Worm (Caenorhabditis elegans) whole organism, L3 larva: ENCODE measurements around the gene T27D12.6.

Source experiments
- R02D3.7 ChIP-seq: fragments of 150-350 bp; optimal IDR thresholded peaks from 2 replicates; lab custom pipeline; 2014; ENCODE audit warnings: missing biosample characterization, missing genetic modification characterization
- ZK546.5 ChIP-seq: sonication (generic microtip); optimal IDR thresholded peaks from 2 replicates; lab custom pipeline; 2017; ENCODE audit warnings: missing biosample characterization, missing genetic modification characterization
- aly-2 ChIP-seq: fragments of 150-350 bp; optimal IDR thresholded peaks from 2 replicates; lab custom pipeline; 2014; ENCODE audit warnings: missing biosample characterization, missing genetic modification characterization
- ceh-16 ChIP-seq: sonication (generic microtip); optimal IDR thresholded peaks from 2 replicates; lab custom pipeline; 2017; ENCODE audit warnings: missing biosample characterization, missing genetic modification characterization
- ceh-28 ChIP-seq: fragments of 150-350 bp; optimal IDR thresholded peaks from 2 replicates; lab custom pipeline; 2014; ENCODE audit warnings: missing biosample characterization, missing genetic modification reagents, missing genetic modification characterization
- ceh-9 ChIP-seq: sonication (generic microtip); optimal IDR thresholded peaks from 2 replicates; lab custom pipeline; 2018; ENCODE audit warnings: missing biosample characterization, missing genetic modification characterization
- daf-12 ChIP-seq: fragments of 150-350 bp; optimal IDR thresholded peaks from 2 replicates; lab custom pipeline; 2014; ENCODE audit warnings: missing biosample characterization, missing genetic modification reagents, missing genetic modification characterization
- egl-27 ChIP-seq: sonication (generic microtip); optimal IDR thresholded peaks from 4 replicates; lab custom pipeline; 2017; ENCODE audit warnings: missing biosample characterization, missing genetic modification reagents, missing genetic modification characterization
- egl-5 ChIP-seq: fragments of 150-350 bp; optimal IDR thresholded peaks from 2 replicates; lab custom pipeline; 2017; ENCODE audit warnings: missing biosample characterization, missing genetic modification reagents, missing genetic modification characterization, inconsistent platforms
- elt-1 ChIP-seq: fragments of 150-350 bp; optimal IDR thresholded peaks from 2 replicates; lab custom pipeline; 2014; ENCODE audit warnings: missing biosample characterization, missing genetic modification characterization
- elt-2 ChIP-seq: sonication (generic microtip); optimal IDR thresholded peaks from 2 replicates; lab custom pipeline; 2016; ENCODE audit warnings: missing genetic modification reagents, mild to moderate bottlenecking, missing genetic modification characterization, missing compliant biosample characterization
- elt-3 ChIP-seq, 3 experiments: fragments of 150-350 bp in 1 of 3; sonication (generic microtip) in 2 of 3; optimal IDR thresholded peaks; 2 replicates in 2 of 3; 4 replicates in 1 of 3; lab custom pipeline; 2014 to 2017; ENCODE audit warnings: missing biosample characterization in 3 of 3, missing genetic modification characterization in 3 of 3
- fkh-10 ChIP-seq: sonication (generic microtip); optimal IDR thresholded peaks from 2 replicates; lab custom pipeline; 2017; ENCODE audit warnings: missing biosample characterization, missing genetic modification reagents, missing genetic modification characterization
- fos-1 ChIP-seq: fragments of 150-350 bp; optimal IDR thresholded peaks from 2 replicates; lab custom pipeline; 2014; ENCODE audit warnings: missing biosample characterization, missing genetic modification characterization
- hmg-11 ChIP-seq: sonication (generic microtip); optimal IDR thresholded peaks from 2 replicates; lab custom pipeline; 2016; ENCODE audit warnings: missing genetic modification characterization, missing compliant biosample characterization
- jun-1 ChIP-seq: fragments of 150-350 bp; optimal IDR thresholded peaks from 2 replicates; lab custom pipeline; 2014; ENCODE audit warnings: missing biosample characterization, missing genetic modification reagents, missing genetic modification characterization
- lin-15B ChIP-seq: fragments of 150-350 bp; optimal IDR thresholded peaks from 2 replicates; lab custom pipeline; 2014; ENCODE audit warnings: missing biosample characterization, missing genetic modification characterization
- lin-39 ChIP-seq: fragments of 150-350 bp; optimal IDR thresholded peaks from 2 replicates; lab custom pipeline; 2018; ENCODE audit warnings: missing biosample characterization, missing genetic modification reagents, missing genetic modification characterization
- lsy-12 ChIP-seq: sonication (generic microtip); optimal IDR thresholded peaks from 2 replicates; lab custom pipeline; 2016; ENCODE audit warnings: mild to moderate bottlenecking, missing genetic modification characterization, missing compliant biosample characterization
- mdl-1 ChIP-seq: fragments of 150-350 bp; optimal IDR thresholded peaks from 2 replicates; lab custom pipeline; 2014; ENCODE audit warnings: missing biosample characterization, missing genetic modification characterization
- mml-1 ChIP-seq: fragments of 150-350 bp; sonication (generic microtip); optimal IDR thresholded peaks from 3 replicates; lab custom pipeline; 2014; ENCODE audit warnings: missing biosample characterization, missing genetic modification characterization
- nfya-1 ChIP-seq: sonication (generic microtip); optimal IDR thresholded peaks from 2 replicates; lab custom pipeline; 2017; ENCODE audit warnings: missing genetic modification characterization, mild to moderate bottlenecking, missing compliant biosample characterization, antibody characterized with exemption, moderate library complexity; ENCODE audit not compliant: insufficient read depth
- nhr-11 ChIP-seq: fragments of 150-350 bp; optimal IDR thresholded peaks from 2 replicates; lab custom pipeline; 2014; ENCODE audit warnings: missing biosample characterization, missing genetic modification characterization
- nhr-12 ChIP-seq: fragments of 150-350 bp; optimal IDR thresholded peaks from 2 replicates; lab custom pipeline; 2014; ENCODE audit warnings: missing biosample characterization, missing genetic modification characterization
- nhr-23 ChIP-seq: fragments of 150-350 bp; optimal IDR thresholded peaks from 2 replicates; lab custom pipeline; 2014; ENCODE audit warnings: missing biosample characterization, missing genetic modification reagents, missing genetic modification characterization
- nhr-237 ChIP-seq: fragments of 150-350 bp; optimal IDR thresholded peaks from 2 replicates; lab custom pipeline; 2014; ENCODE audit warnings: missing biosample characterization, missing genetic modification characterization
- nhr-25 ChIP-seq: sonication (generic microtip); optimal IDR thresholded peaks from 2 replicates; lab custom pipeline; 2017; ENCODE audit warnings: missing biosample characterization, missing genetic modification characterization
- nhr-28 ChIP-seq: fragments of 150-350 bp; optimal IDR thresholded peaks from 2 replicates; lab custom pipeline; 2014; ENCODE audit warnings: missing biosample characterization, missing genetic modification characterization
- nhr-43 ChIP-seq: sonication (generic microtip); optimal IDR thresholded peaks from 2 replicates; lab custom pipeline; 2016; ENCODE audit warnings: mild to moderate bottlenecking, missing genetic modification characterization, missing compliant biosample characterization; ENCODE audit not compliant: poor library complexity, severe bottlenecking
- nhr-67 ChIP-seq: fragments of 150-350 bp; optimal IDR thresholded peaks from 2 replicates; lab custom pipeline; 2014; ENCODE audit warnings: missing biosample characterization, missing genetic modification characterization
- nhr-76 ChIP-seq: fragments of 150-350 bp; sonication (generic microtip); optimal IDR thresholded peaks from 5 replicates; lab custom pipeline; 2014; ENCODE audit warnings: missing biosample characterization, missing genetic modification characterization
- nhr-77 ChIP-seq: fragments of 150-350 bp; optimal IDR thresholded peaks from 2 replicates; lab custom pipeline; 2014; ENCODE audit warnings: missing biosample characterization, missing genetic modification characterization
- pha-4 ChIP-seq: fragments of 150-350 bp; optimal IDR thresholded peaks from 2 replicates; lab custom pipeline; 2014; ENCODE audit warnings: missing biosample characterization, missing genetic modification reagents, missing genetic modification characterization
- pqm-1 ChIP-seq: fragments of 150-350 bp; optimal IDR thresholded peaks from 2 replicates; lab custom pipeline; 2017; ENCODE audit warnings: missing biosample characterization, missing genetic modification characterization, inconsistent platforms
- sea-2 ChIP-seq: fragments of 150-350 bp; sonication (generic microtip); optimal IDR thresholded peaks from 4 replicates; lab custom pipeline; 2014; ENCODE audit warnings: missing biosample characterization, missing genetic modification reagents, missing genetic modification characterization
- skn-1 ChIP-seq: fragments of 150-350 bp; optimal IDR thresholded peaks from 2 replicates; lab custom pipeline; 2014; ENCODE audit warnings: missing biosample characterization, missing genetic modification characterization
- snpc-4 ChIP-seq: fragments of 150-350 bp; optimal IDR thresholded peaks from 2 replicates; lab custom pipeline; 2014; ENCODE audit warnings: missing biosample characterization, missing genetic modification characterization
- tbx-2 ChIP-seq: sonication (generic microtip); optimal IDR thresholded peaks from 2 replicates; lab custom pipeline; 2016; ENCODE audit warnings: mild to moderate bottlenecking, missing genetic modification characterization, missing compliant biosample characterization
- unc-39 ChIP-seq: sonication (generic microtip); optimal IDR thresholded peaks from 4 replicates; lab custom pipeline; 2017; ENCODE audit warnings: missing biosample characterization, missing genetic modification characterization
- unc-62 ChIP-seq: fragments of 150-350 bp; sonication (generic microtip); optimal IDR thresholded peaks from 4 replicates; lab custom pipeline; 2014; ENCODE audit warnings: missing biosample characterization, missing genetic modification reagents, missing genetic modification characterization
- zag-1 ChIP-seq: fragments of 150-350 bp; optimal IDR thresholded peaks from 2 replicates; lab custom pipeline; 2014; ENCODE audit warnings: missing biosample characterization, missing genetic modification characterization
- ztf-11 ChIP-seq: fragments of 150-350 bp; optimal IDR thresholded peaks from 2 replicates; lab custom pipeline; 2014; ENCODE audit warnings: missing biosample characterization, missing genetic modification characterization

T27D12.6 gene

ce11 chrII:11829920-11830319, 5.4 kb upstream of the T27D12.6 start, which contains the start of gene pes-5:
Gene pes-5, minus strand, starts transcription at chrII:11830020.
- TF ChIP-seq elt-1 (tag; lab: Kevin White, UChicago) (no peak), R02D3.7 (tag; lab: Kevin White, UChicago) (no peak), jun-1 (no peak), lin-39 (no peak), nhr-77 (tag; lab: Kevin White, UChicago) (no peak), hmg-11 (tag; lab: Kevin White, UChicago) (no peak), pha-4 (no peak), daf-12 (tag; lab: Kevin White, UChicago) (no peak), unc-39 (tag; lab: Kevin White, UChicago) (no peak), snpc-4 (tag; lab: Kevin White, UChicago) (no peak), sea-2 (no peak), egl-5 (tag; lab: Kevin White, UChicago) (no peak), nhr-67 (tag; lab: Kevin White, UChicago) (no peak), nhr-12 (tag; lab: Kevin White, UChicago) (no peak), aly-2 (tag; lab: Kevin White, UChicago) (no peak), nhr-23 (tag; lab: Kevin White, UChicago) (no peak), lin-15B (tag; lab: Kevin White, UChicago) (no peak), ztf-11 (tag; lab: Kevin White, UChicago) (no peak), egl-27 (no peak), nhr-237 (tag; lab: Kevin White, UChicago) (no peak)

- TF ChIP-seq nhr-67 (tag; lab: Kevin White, UChicago), result no peak
- TF ChIP-seq ceh-28 (tag; lab: Kevin White, UChicago), result no peak
- TF ChIP-seq fos-1 (tag; lab: Kevin White, UChicago), result no peak
- peak; percentile 79 for TF ChIP-seq pha-4
- TF ChIP-seq lin-15B (tag; lab: Kevin White, UChicago), result peak; percentile 15
- peak; percentile 7 for TF ChIP-seq nhr-25 (tag; lab: Kevin White, UChicago)
- no peak for TF ChIP-seq nhr-77 (tag; lab: Kevin White, UChicago)
- peak; percentile 13 for TF ChIP-seq elt-2 (tag; lab: Kevin White, UChicago)
- peak; percentile 33 for TF ChIP-seq snpc-4 (tag; lab: Kevin White, UChicago)
- no peak for TF ChIP-seq nfya-1 (tag; lab: Kevin White, UChicago)
- no peak for TF ChIP-seq ZK546.5 (tag; lab: Kevin White, UChicago)
- peak; percentile 4 for TF ChIP-seq nhr-23 (tag; lab: Kevin White, UChicago)
- TF ChIP-seq fkh-10, result no peak
Observed at ce11 chrII:11830601-11831000, 4.7 kb upstream of the T27D12.6 start.

- TF ChIP-seq nhr-28 (tag; lab: Kevin White, UChicago), result no peak
- no peak for TF ChIP-seq ceh-16 (tag; lab: Kevin White, UChicago)
- TF ChIP-seq nhr-237 (tag; lab: Kevin White, UChicago), result no peak
- no peak for TF ChIP-seq unc-39 (tag; lab: Kevin White, UChicago)
- no peak for TF ChIP-seq sea-2
- TF ChIP-seq nhr-12 (tag; lab: Kevin White, UChicago), result no peak
- no peak for TF ChIP-seq lsy-12 (tag; lab: Kevin White, UChicago)
- no peak for TF ChIP-seq elt-3 (tag; optimal IDR thresholded peaks at IDR 0.05; lab: Kevin White, UChicago)
- no peak for TF ChIP-seq mml-1 (tag; lab: Kevin White, UChicago)
- no peak for TF ChIP-seq ZK546.5 (tag; lab: Kevin White, UChicago)
- TF ChIP-seq unc-62 (GFP tag; lab: Kevin White, UChicago), result no peak
- TF ChIP-seq zag-1, result no peak
- TF ChIP-seq hmg-11 (tag; lab: Kevin White, UChicago), result no peak
- TF ChIP-seq jun-1, result no peak
- TF ChIP-seq snpc-4 (tag; lab: Kevin White, UChicago), result no peak
- no peak for TF ChIP-seq fkh-10
- TF ChIP-seq R02D3.7 (tag; lab: Kevin White, UChicago), result no peak
- no peak for TF ChIP-seq nhr-67 (tag; lab: Kevin White, UChicago)
Observed at ce11 chrII:11832475-11832874, 2.8 kb upstream of the T27D12.6 start, which contains the start of gene clec-144. Gene clec-144, minus strand, starts transcription at chrII:11832575.

ce11 chrII:11836554-11837218, 1.4 kb downstream of the T27D12.6 start:
- TF ChIP-seq skn-1 (no peak), ceh-9 (no peak), R02D3.7 (tag; lab: Kevin White, UChicago) (no peak), pqm-1 (tag; lab: Kevin White, UChicago) (peak; percentile 1), nhr-67 (tag; lab: Kevin White, UChicago) (no peak), nhr-43 (tag; lab: Kevin White, UChicago) (peak; percentile 91), elt-3 (tag; optimal IDR thresholded peaks at IDR 0.05; lab: Kevin White, UChicago) (peak in 1 of 3 experiments; percentile 46), nhr-76 (peak; percentile 37), mml-1 (tag; lab: Kevin White, UChicago) (no peak), unc-39 (tag; lab: Kevin White, UChicago) (no peak), nhr-11 (tag; lab: Kevin White, UChicago) (no peak), fos-1 (tag; lab: Kevin White, UChicago) (no peak), nhr-237 (tag; lab: Kevin White, UChicago) (no peak), lsy-12 (tag; lab: Kevin White, UChicago) (no peak), tbx-2 (tag; lab: Kevin White, UChicago) (no peak), nfya-1 (tag; lab: Kevin White, UChicago) (no peak), nhr-12 (tag; lab: Kevin White, UChicago) (no peak), pha-4 (no peak), egl-5 (tag; lab: Kevin White, UChicago) (no peak), ZK546.5 (tag; lab: Kevin White, UChicago) (no peak), ztf-11 (tag; lab: Kevin White, UChicago) (no peak), fkh-10 (no peak), lin-15B (tag; lab: Kevin White, UChicago) (no peak), nhr-23 (tag; lab: Kevin White, UChicago) (peak; percentile 63), mdl-1 (tag; lab: Kevin White, UChicago) (no peak)
